Worm (Caenorhabditis elegans): ENCODE data around the gene M7.7.

DNA sequence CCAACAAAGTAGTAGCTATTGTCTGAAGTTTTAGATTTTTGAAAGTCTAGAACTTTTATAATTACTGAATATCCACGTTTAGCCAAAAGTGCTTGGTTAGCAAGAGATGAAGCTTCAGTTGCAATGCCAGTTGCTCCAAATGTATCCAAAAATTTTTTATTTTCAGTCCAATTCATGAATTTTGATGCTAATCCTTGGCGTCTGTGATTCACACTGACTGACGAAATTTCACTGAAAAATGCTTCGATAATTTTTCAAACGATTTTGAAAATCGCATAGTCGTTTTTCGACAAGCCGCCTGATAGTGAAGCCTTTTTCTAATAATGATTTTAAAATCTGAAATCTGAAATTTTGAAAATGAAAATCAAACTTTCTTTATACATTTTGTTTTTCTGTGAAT is 4.4 kb downstream of the M7.7 start:
- no peak for TF ChIP-seq hlh-12 (tag; optimal IDR thresholded peaks at IDR 0.05)
- no peak for TF ChIP-seq nfya-1 (tag; optimal IDR thresholded peaks at IDR 0.05; ENCODE audit: borderline replicate concordance, insufficient read depth)
- no peak for TF ChIP-seq pha-4 (tag; optimal IDR thresholded peaks at IDR 0.05)
- no peak for TF ChIP-seq Y79H2A.3 (GFP tag; conservative IDR thresholded peaks at IDR 0.05)
- no peak for TF ChIP-seq mes-4 (tag; optimal IDR thresholded peaks at IDR 0.05)
- no peak for TF ChIP-seq F33H1.4 (GFP tag; IDR thresholded peaks at IDR 0.05)
- TF ChIP-seq lin-26 (GFP tag; IDR thresholded peaks at IDR 0.05) = no peak
- TF ChIP-seq B0035.1 (tag; optimal IDR thresholded peaks at IDR 0.05) = no peak
- TF ChIP-seq egl-44 (GFP tag; IDR thresholded peaks at IDR 0.05) = no peak
- no peak for TF ChIP-seq F57C9.4 (tag; optimal IDR thresholded peaks at IDR 0.05)
- TF ChIP-seq cebp-2 (GFP tag; IDR thresholded peaks at IDR 0.05) = no peak
- TF ChIP-seq lin-40 (tag; optimal IDR thresholded peaks at IDR 0.05) = no peak
- no peak for TF ChIP-seq ceh-79 (tag; optimal IDR thresholded peaks at IDR 0.05)
- no peak for TF ChIP-seq ztf-6 (GFP tag; IDR thresholded peaks at IDR 0.05)

All from whole organism, young adult.